Fruit fly (Drosophila melanogaster): ENCODE results near the gene para.
A peak's percentile ranks its signal among the peaks of the same experiment; 100 is the strongest.

para gene

dm6 chrX:16441245-16441644, 91.7 kb downstream of the para start, which contains the start of the genes Cdc50 and rngo (continued):
- no peak for TF ChIP-seq slou (GFP tag; optimal IDR thresholded peaks at IDR 0.05)
- no peak for TF ChIP-seq bigmax (GFP tag; optimal IDR thresholded peaks at IDR 0.05)
- no peak for TF ChIP-seq emc (GFP tag; optimal IDR thresholded peaks at IDR 0.05)
- no peak for TF ChIP-seq CG14667 (GFP tag; IDR thresholded peaks at IDR 0.05)
- peak; percentile 98 for TF ChIP-seq BEAF-32 (GFP tag; optimal IDR thresholded peaks at IDR 0.05)
- TF ChIP-seq CG33213 (GFP tag; optimal IDR thresholded peaks at IDR 0.05), result peak; percentile 23
- TF ChIP-seq kay (GFP tag; optimal IDR thresholded peaks at IDR 0.05), result peak; percentile 56
- TF ChIP-seq H2.0 (GFP tag; IDR thresholded peaks at IDR 0.05), result no peak
- no peak for TF ChIP-seq CG3407 (GFP tag; optimal IDR thresholded peaks at IDR 0.05)
- TF ChIP-seq CG2199 (GFP tag; IDR thresholded peaks at IDR 0.05), result no peak
- TF ChIP-seq Ets97D (GFP tag; optimal IDR thresholded peaks at IDR 0.05), result peak; percentile 81
- no peak for TF ChIP-seq sr (GFP tag; IDR thresholded peaks at IDR 0.05)
- TF ChIP-seq Atf3 (GFP tag; optimal IDR thresholded peaks at IDR 0.05), result no peak
- no peak for TF ChIP-seq gcm (GFP tag; optimal IDR thresholded peaks at IDR 0.05)
- TF ChIP-seq pros (GFP tag; optimal IDR thresholded peaks at IDR 0.05), result no peak
- TF ChIP-seq lov (optimal IDR thresholded peaks at IDR 0.05), result no peak
- no peak for TF ChIP-seq lov (GFP tag; IDR thresholded peaks at IDR 0.05)
- no peak for TF ChIP-seq p53 (GFP tag; optimal IDR thresholded peaks at IDR 0.05)
- no peak for TF ChIP-seq Sox102F (GFP tag; optimal IDR thresholded peaks at IDR 0.05)
- TF ChIP-seq CG15011 (GFP tag; optimal IDR thresholded peaks at IDR 0.05), result no peak
- no peak for TF ChIP-seq MTF-1 (GFP tag; optimal IDR thresholded peaks at IDR 0.05; ENCODE audit: borderline replicate concordance)
- TF ChIP-seq CG9215 (GFP tag; IDR thresholded peaks at IDR 0.05), result no peak
- no peak for TF ChIP-seq bab2 (GFP tag; optimal IDR thresholded peaks at IDR 0.05)
- no peak for TF ChIP-seq jing (GFP tag; optimal IDR thresholded peaks at IDR 0.05)
- TF ChIP-seq pb (GFP tag; optimal IDR thresholded peaks at IDR 0.05), result no peak
- no peak for TF ChIP-seq H15 (GFP tag; IDR thresholded peaks at IDR 0.05)
- TF ChIP-seq Mad (GFP tag; optimal IDR thresholded peaks at IDR 0.05), result no peak
- TF ChIP-seq repo (GFP tag; optimal IDR thresholded peaks at IDR 0.05), result no peak
- peak; percentile 36 for TF ChIP-seq sug (tag; optimal IDR thresholded peaks at IDR 0.05)
- TF ChIP-seq tx (GFP tag; optimal IDR thresholded peaks at IDR 0.05), result peak; percentile 6
- peak; percentile 28 for TF ChIP-seq dmrt11E (tag; optimal IDR thresholded peaks at IDR 0.05)
- TF ChIP-seq so (GFP tag; IDR thresholded peaks at IDR 0.05), result no peak
- TF ChIP-seq CkIIα-i1 (GFP tag; IDR thresholded peaks at IDR 0.05), result no peak
- TF ChIP-seq Asciz (GFP tag; optimal IDR thresholded peaks at IDR 0.05), result no peak
- no peak for TF ChIP-seq pita (GFP tag; optimal IDR thresholded peaks at IDR 0.05)
- TF ChIP-seq Doc3 (GFP tag; IDR thresholded peaks at IDR 0.05; ENCODE audit: partially characterized antibody), result peak; percentile 98
- no peak for TF ChIP-seq Trl (optimal IDR thresholded peaks at IDR 0.05)
- TF ChIP-seq Trl (GFP tag; optimal IDR thresholded peaks at IDR 0.05), result no peak
- peak; percentile 39 for TF ChIP-seq CG9609 (GFP tag; optimal IDR thresholded peaks at IDR 0.05)
- TF ChIP-seq caup (GFP tag; optimal IDR thresholded peaks at IDR 0.05; ENCODE audit: severe bottlenecking), result no peak
- TF ChIP-seq CG13287 (GFP tag; IDR thresholded peaks at IDR 0.05; ENCODE audit: partially characterized antibody), result peak; percentile 98
- TF ChIP-seq Oaz (GFP tag; IDR thresholded peaks at IDR 0.05), result no peak
- no peak for TF ChIP-seq Dad (GFP tag; optimal IDR thresholded peaks at IDR 0.05)
- TF ChIP-seq NC2β (GFP tag; optimal IDR thresholded peaks at IDR 0.05), result no peak
- no peak for TF ChIP-seq Optix (GFP tag; IDR thresholded peaks at IDR 0.05)
- peak; percentile 92 for TF ChIP-seq tna (GFP tag; IDR thresholded peaks at IDR 0.05; ENCODE audit: partially characterized antibody)
- TF ChIP-seq CG43689 (GFP tag; IDR thresholded peaks at IDR 0.05), result no peak
- TF ChIP-seq CG11093 (GFP tag; IDR thresholded peaks at IDR 0.05), result no peak
- no peak for TF ChIP-seq CG6683 (GFP tag; optimal IDR thresholded peaks at IDR 0.05)
- TF ChIP-seq vfl (GFP tag; optimal IDR thresholded peaks at IDR 0.05), result no peak
- no peak for TF ChIP-seq ab (GFP tag; optimal IDR thresholded peaks at IDR 0.05)
- TF ChIP-seq fd102C (GFP tag; optimal IDR thresholded peaks at IDR 0.05), result no peak
- no peak for TF ChIP-seq aop (GFP tag; IDR thresholded peaks at IDR 0.05)

Measured in whole organism, embryonic.